Worm (Caenorhabditis elegans) whole organism, L4 larva: Measurements from ENCODE around the gene F37A4.1.

ENCODE experiments used
- F49E8.2 ChIP-seq: sonication (generic microtip); optimal IDR thresholded peaks from 2 replicates; lab custom pipeline; 2016; ENCODE audit warnings: missing compliant biosample characterization, mild to moderate bottlenecking, missing genetic modification characterization, borderline replicate concordance
- R02D3.7 ChIP-seq: fragments of 150-350 bp; sonication (generic microtip); optimal IDR thresholded peaks from 3 replicates; lab custom pipeline; 2014; ENCODE audit warnings: missing biosample characterization, missing genetic modification characterization
- T20F7.1 ChIP-seq: fragments of 200-800 bp; sonication (Bioruptor generic); optimal IDR thresholded peaks from 2 replicates; lab custom pipeline; 2018; ENCODE audit warnings: mild to moderate bottlenecking, missing genetic modification characterization, missing compliant biosample characterization
- Y48G9A.11 ChIP-seq: fragments of 200-800 bp; sonication (Bioruptor generic); IDR thresholded peaks from 2 replicates; pipeline ENCODE4 v1.3.6; 2022; ENCODE audit warnings: missing genetic modification reagents, missing genetic modification characterization, missing compliant biosample characterization
- ZK337.2 ChIP-seq: fragments of 200-800 bp; sonication (Bioruptor generic); IDR thresholded peaks from 2 replicates; pipeline ENCODE4 v1.3.6; 2022; ENCODE audit warnings: missing genetic modification reagents, missing genetic modification characterization, missing compliant biosample characterization
- ceh-20 ChIP-seq: fragments of 200-800 bp; sonication (Bioruptor generic); IDR thresholded peaks from 2 replicates; pipeline ENCODE4 v1.3.6; 2022; ENCODE audit warnings: missing genetic modification reagents, missing genetic modification characterization, missing compliant biosample characterization
- ceh-32 ChIP-seq: sonication (generic microtip); optimal IDR thresholded peaks from 2 replicates; lab custom pipeline; 2016; ENCODE audit warnings: mild to moderate bottlenecking, missing genetic modification characterization, missing compliant biosample characterization; ENCODE audit not compliant: poor library complexity
- dmd-8 ChIP-seq: fragments of 200-800 bp; sonication (Bioruptor generic); IDR thresholded peaks from 2 replicates; pipeline ENCODE4 v1.3.6; 2022; ENCODE audit warnings: missing genetic modification characterization, missing compliant biosample characterization
- dpl-1 ChIP-seq: fragments of 150-350 bp; optimal IDR thresholded peaks from 2 replicates; lab custom pipeline; 2014; ENCODE audit warnings: missing biosample characterization, missing genetic modification reagents, missing genetic modification characterization
- duxl-1 ChIP-seq: sonication (generic microtip); optimal IDR thresholded peaks from 2 replicates; lab custom pipeline; 2016; ENCODE audit warnings: mild to moderate bottlenecking, missing genetic modification characterization, moderate library complexity, missing compliant biosample characterization; ENCODE audit not compliant: poor library complexity
- dve-1 ChIP-seq: sonication (generic microtip); optimal IDR thresholded peaks from 2 replicates; lab custom pipeline; 2017; ENCODE audit warnings: antibody characterized with exemption, mild to moderate bottlenecking, missing genetic modification characterization, missing compliant biosample characterization; ENCODE audit not compliant: insufficient read depth
- egl-27 ChIP-seq: sonication (generic microtip); optimal IDR thresholded peaks from 3 replicates; lab custom pipeline; 2017; ENCODE audit warnings: missing biosample characterization, missing genetic modification reagents, missing genetic modification characterization
- fos-1 ChIP-seq: fragments of 150-350 bp; optimal IDR thresholded peaks from 2 replicates; lab custom pipeline; 2014; ENCODE audit warnings: missing biosample characterization, missing genetic modification characterization
- gei-8 ChIP-seq: fragments of 200-800 bp; sonication (Bioruptor generic); optimal IDR thresholded peaks from 2 replicates; lab custom pipeline; 2018; ENCODE audit warnings: mild to moderate bottlenecking, missing genetic modification characterization, missing compliant biosample characterization
- hlh-11 ChIP-seq: fragments of 200-800 bp; sonication (Bioruptor generic); optimal IDR thresholded peaks from 2 replicates; lab custom pipeline; 2018; ENCODE audit warnings: mild to moderate bottlenecking, missing genetic modification characterization, missing compliant biosample characterization
- jun-1 ChIP-seq: fragments of 150-350 bp; optimal IDR thresholded peaks from 2 replicates; lab custom pipeline; 2014; ENCODE audit warnings: missing biosample characterization, missing genetic modification reagents, missing genetic modification characterization
- lin-1 ChIP-seq: fragments of 200-800 bp; sonication (Bioruptor generic); IDR thresholded peaks from 2 replicates; pipeline ENCODE4 v1.3.6; 2022; ENCODE audit warnings: missing genetic modification reagents, missing genetic modification characterization, missing compliant biosample characterization
- mdl-1 ChIP-seq, 2 experiments: fragments of 150-350 bp in 1 of 2; sonication (generic microtip) in 1 of 2; optimal IDR thresholded peaks; 2 replicates each; lab custom pipeline; 2014 to 2017; ENCODE audit warnings: missing biosample characterization in 2 of 2, missing genetic modification characterization in 2 of 2
- mdt-29 ChIP-seq: fragments of 200-800 bp; sonication (Bioruptor generic); IDR thresholded peaks from 2 replicates; pipeline ENCODE4 v1.3.6; 2022; ENCODE audit warnings: missing genetic modification reagents, missing genetic modification characterization, missing compliant biosample characterization
- mes-2 ChIP-seq: sonication (generic microtip); optimal IDR thresholded peaks from 2 replicates; lab custom pipeline; 2016; ENCODE audit warnings: missing genotype, mild to moderate bottlenecking, missing genetic modification characterization, missing compliant biosample characterization; ENCODE audit not compliant: poor library complexity, severe bottlenecking
- mxl-3 ChIP-seq: fragments of 200-800 bp; sonication (Bioruptor generic); optimal IDR thresholded peaks from 2 replicates; lab custom pipeline; 2018; ENCODE audit warnings: mild to moderate bottlenecking, missing genetic modification characterization, missing compliant biosample characterization
- nhr-10 ChIP-seq: fragments of 150-350 bp; optimal IDR thresholded peaks from 2 replicates; lab custom pipeline; 2014; ENCODE audit warnings: missing biosample characterization, missing genetic modification characterization
- nhr-102 ChIP-seq: sonication (generic microtip); optimal IDR thresholded peaks from 2 replicates; lab custom pipeline; 2016; ENCODE audit warnings: mild to moderate bottlenecking, missing genetic modification characterization, moderate library complexity, missing compliant biosample characterization
- nhr-237 ChIP-seq: sonication (generic microtip); optimal IDR thresholded peaks from 2 replicates; lab custom pipeline; 2017; ENCODE audit warnings: missing biosample characterization, missing genetic modification characterization
- nhr-25 ChIP-seq: sonication (generic microtip); optimal IDR thresholded peaks from 2 replicates; lab custom pipeline; 2017; ENCODE audit warnings: missing genetic modification characterization, mild to moderate bottlenecking, missing compliant biosample characterization, antibody characterized with exemption, moderate library complexity, borderline replicate concordance; ENCODE audit not compliant: insufficient read depth
- nhr-42 ChIP-seq: fragments of 200-800 bp; sonication (Bioruptor generic); IDR thresholded peaks from 2 replicates; pipeline ENCODE4 v1.3.6; 2022; ENCODE audit warnings: missing genetic modification characterization, missing compliant biosample characterization
- nhr-6 ChIP-seq: fragments of 150-350 bp; optimal IDR thresholded peaks from 2 replicates; lab custom pipeline; 2014; ENCODE audit warnings: missing biosample characterization, missing genetic modification characterization
- pha-4 ChIP-seq, 2 experiments: fragments of 150-350 bp in 1 of 2; fragments of 200-800 bp in 1 of 2; sonication (Bioruptor generic) in 1 of 2; IDR thresholded peaks in 1 of 2; optimal IDR thresholded peaks in 1 of 2; 2 replicates each; pipeline versions ENCODE4 v1.3.6 to Lab custom; 2014 to 2022; ENCODE audit warnings: missing genetic modification characterization in 2 of 2, missing genetic modification reagents in 2 of 2, missing biosample characterization in 1 of 2, missing compliant biosample characterization in 1 of 2
- php-3 ChIP-seq: fragments of 200-800 bp; sonication (Bioruptor generic); IDR thresholded peaks from 2 replicates; pipeline ENCODE4 v1.3.6; 2022; ENCODE audit warnings: missing genetic modification reagents, missing genetic modification characterization, missing compliant biosample characterization
- pqm-1 ChIP-seq: sonication (generic microtip); optimal IDR thresholded peaks from 2 replicates; lab custom pipeline; 2017; ENCODE audit warnings: missing biosample characterization, missing genetic modification characterization
- sdz-12 ChIP-seq: fragments of 200-800 bp; sonication (Bioruptor generic); optimal IDR thresholded peaks from 2 replicates; lab custom pipeline; 2018; ENCODE audit warnings: mild to moderate bottlenecking, missing genetic modification characterization, missing compliant biosample characterization
- snpc-1.2 ChIP-seq: fragments of 200-800 bp; sonication (Bioruptor generic); IDR thresholded peaks from 2 replicates; pipeline ENCODE4 v1.3.6; 2022; ENCODE audit warnings: missing genetic modification reagents, missing genetic modification characterization, missing compliant biosample characterization
- spr-1 ChIP-seq: sonication (generic microtip); optimal IDR thresholded peaks from 2 replicates; lab custom pipeline; 2016; ENCODE audit warnings: mild to moderate bottlenecking, missing genetic modification characterization, missing compliant biosample characterization
- unc-130 ChIP-seq: sonication (generic microtip); optimal IDR thresholded peaks from 2 replicates; lab custom pipeline; 2016; ENCODE audit warnings: missing genetic modification reagents, missing genetic modification characterization, missing compliant biosample characterization
- vab-7 ChIP-seq: fragments of 200-800 bp; sonication (Bioruptor generic); IDR thresholded peaks from 2 replicates; pipeline ENCODE4 v1.3.6; 2022; ENCODE audit warnings: missing genetic modification reagents, missing genetic modification characterization, missing compliant biosample characterization
- zfp-2 ChIP-seq: sonication (generic microtip); optimal IDR thresholded peaks from 2 replicates; lab custom pipeline; 2016; ENCODE audit warnings: mild to moderate bottlenecking, missing genetic modification characterization, missing compliant biosample characterization
- zip-2 ChIP-seq: fragments of 150-350 bp; optimal IDR thresholded peaks from 2 replicates; lab custom pipeline; 2014; ENCODE audit warnings: missing biosample characterization, missing genetic modification characterization
- ztf-11 ChIP-seq: fragments of 150-350 bp; optimal IDR thresholded peaks from 2 replicates; lab custom pipeline; 2014; ENCODE audit warnings: missing biosample characterization, missing genetic modification characterization

Gene F37A4.1

ce11 chrIII:6705515-6705914 is 17.7 kb upstream of the F37A4.1 start, which contains the start of gene F37A4.6:
F37A4.6 (plus strand) TSS chrIII:6705815.
- TF ChIP-seq ZK337.2 (GFP tag; lab: Robert Waterston, UW) (no peak), F49E8.2 (tag; lab: Kevin White, UChicago) (no peak), zip-2 (tag; lab: Kevin White, UChicago) (no peak), T20F7.1 (no peak), lin-1 (no peak), pqm-1 (tag; lab: Kevin White, UChicago) (no peak), jun-1 (no peak), duxl-1 (tag; lab: Kevin White, UChicago) (no peak), zfp-2 (tag; lab: Kevin White, UChicago) (no peak), sdz-12 (GFP tag; lab: Kevin White, UChicago) (no peak), dmd-8 (GFP tag; lab: Robert Waterston, UW) (no peak), fos-1 (tag; lab: Kevin White, UChicago) (no peak), spr-1 (tag; lab: Kevin White, UChicago) (no peak), egl-27 (tag; lab: Kevin White, UChicago) (no peak), dve-1 (tag; lab: Kevin White, UChicago) (no peak), ztf-11 (tag; lab: Kevin White, UChicago) (no peak)

DNA sequence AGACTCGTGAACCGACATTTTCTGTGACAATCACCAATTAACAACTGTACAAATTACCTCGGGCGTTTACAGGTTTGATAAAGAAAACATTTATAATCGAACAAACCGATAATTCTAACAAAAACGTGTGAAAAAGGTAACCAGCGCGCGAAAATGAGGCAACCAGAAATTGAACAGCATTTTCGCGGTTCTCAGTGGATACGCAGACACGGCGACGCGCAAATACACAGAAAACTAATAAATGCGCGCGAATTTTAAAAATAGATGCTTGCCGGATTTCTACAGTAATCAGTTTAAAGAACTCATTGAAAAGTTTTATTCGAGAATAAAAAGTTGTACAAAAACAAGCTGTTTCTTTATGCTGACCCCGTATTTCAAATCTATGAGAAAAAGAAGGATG is 13.2 kb upstream of the F37A4.1 start, which contains the start of gene isw-1:
TSS of gene isw-1 (minus strand) at position 118 of the 400 bp plus-strand sequence.
- TF ChIP-seq spr-1 (tag; lab: Kevin White, UChicago), result no peak
- peak; percentile 94 for TF ChIP-seq dpl-1
- no peak for TF ChIP-seq pha-4 (GFP tag; IDR thresholded peaks at IDR 0.05; lab: Robert Waterston, UW)
- TF ChIP-seq pha-4 (tag; optimal IDR thresholded peaks at IDR 0.05; lab: Kevin White, UChicago), result no peak
- peak; percentile 64 for TF ChIP-seq Y48G9A.11 (GFP tag; lab: Robert Waterston, UW)
- TF ChIP-seq gei-8, result no peak
- peak; percentile 60 for TF ChIP-seq unc-130 (GFP tag; lab: Kevin White, UChicago)
- TF ChIP-seq ceh-20, result no peak
- TF ChIP-seq php-3, result no peak
- no peak for TF ChIP-seq mdl-1 (tag; optimal IDR thresholded peaks at IDR 0.05; lab: Kevin White, UChicago)
- TF ChIP-seq mxl-3 (GFP tag; lab: Kevin White, UChicago), result no peak
- TF ChIP-seq mes-2 (tag; lab: Kevin White, UChicago), result peak; percentile 66
- peak; percentile 46; the same call in 1 of the 2 replicates for TF ChIP-seq vab-7
- TF ChIP-seq nhr-102 (tag; lab: Kevin White, UChicago), result no peak
- TF ChIP-seq R02D3.7 (tag; lab: Kevin White, UChicago), result no peak
- TF ChIP-seq hlh-11 (tag; lab: Kevin White, UChicago), result peak; percentile 7
- TF ChIP-seq nhr-42 (GFP tag; lab: Robert Waterston, UW), result no peak

ce11 chrIII:6711590-6711989 is 11.6 kb upstream of the F37A4.1 start, which contains the start of gene F37A4.5:
F37A4.5 (plus strand) TSS chrIII:6711890.
- TF ChIP-seq php-3 (no peak), F49E8.2 (tag; lab: Kevin White, UChicago) (peak; percentile 31)

DNA sequence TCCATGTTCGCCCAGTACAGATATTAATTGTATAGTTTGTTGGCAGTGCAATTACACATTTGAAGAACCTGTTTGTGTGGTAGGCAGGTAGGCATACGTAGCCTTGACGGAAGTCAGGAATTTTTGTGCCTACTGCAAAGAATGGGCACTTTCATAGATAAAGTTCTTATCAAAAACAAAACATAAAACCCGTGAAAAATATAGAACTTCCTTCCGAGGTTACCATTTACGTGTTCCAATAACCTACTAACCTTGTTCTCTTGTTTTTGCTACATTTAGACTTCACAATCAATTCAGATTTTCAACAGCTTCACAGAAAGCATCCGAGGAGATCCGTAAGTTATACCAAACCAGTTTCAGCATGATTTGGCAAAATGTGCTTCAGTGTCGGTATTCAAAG is 9.9 kb upstream of the F37A4.1 start, which contains the start of gene F37A4.4:
TSS of gene F37A4.4 (plus strand) at position 301 of the 400 bp plus-strand sequence.
- TF ChIP-seq nhr-10 (tag; lab: Kevin White, UChicago), result no peak
- no peak for TF ChIP-seq nhr-102 (tag; lab: Kevin White, UChicago)
- no peak for TF ChIP-seq ceh-32 (tag; lab: Kevin White, UChicago)
- no peak for TF ChIP-seq nhr-25 (tag; lab: Kevin White, UChicago)
- no peak for TF ChIP-seq nhr-237 (tag; lab: Kevin White, UChicago)
- TF ChIP-seq nhr-6, result no peak
- no peak for TF ChIP-seq mdt-29 (GFP tag; lab: Robert Waterston, UW)
- no peak for TF ChIP-seq snpc-1.2 (GFP tag; lab: Robert Waterston, UW)
- TF ChIP-seq, all 104 proteins: peak for 0
